Worm (Caenorhabditis elegans) whole organism, L4/young adult: ENCODE measurements around the gene Y38H6C.9.

Source experiments
- W03F9.2 ChIP-seq: fragments of 150-350 bp; optimal IDR thresholded peaks from 2 replicates; lab custom pipeline; 2014; ENCODE audit warnings: missing biosample characterization, missing genetic modification characterization
- him-1 ChIP-seq: sonication (generic microtip); optimal IDR thresholded peaks from 2 replicates; lab custom pipeline; 2016; ENCODE audit warnings: missing genotype, missing genetic modification reagents, missing genetic modification characterization, missing compliant biosample characterization

DNA sequence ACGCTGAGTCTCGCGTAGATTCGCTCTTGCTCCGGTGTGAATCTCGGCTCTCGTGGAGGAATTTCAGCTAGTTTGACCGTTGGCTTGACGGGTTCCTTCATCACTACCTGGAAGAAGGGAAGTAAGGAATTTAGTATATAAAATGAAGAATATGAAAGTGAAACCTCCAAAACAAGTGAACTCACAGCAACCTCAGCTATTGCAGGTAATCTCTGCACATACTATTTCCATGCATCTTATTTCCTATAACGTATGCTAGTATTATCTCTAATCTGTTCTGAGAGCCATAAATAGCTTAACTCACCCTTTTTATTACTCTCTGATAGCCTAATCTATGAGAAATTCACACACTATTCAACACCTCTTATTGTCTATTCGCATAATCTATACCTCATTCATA lies 17.1 kb downstream of the Y38H6C.9 start, which contains the start of gene Y38H6C.4:
- TF ChIP-seq W03F9.2 (tag; lab: Kevin White, UChicago) (no peak), him-1 (tag; lab: Kevin White, UChicago) (no peak)
